Fruit fly (Drosophila melanogaster) whole organism, pupa: ENCODE results near the gene repo.

Source experiments
- Pif1A ChIP-seq: fragments of 200-800 bp; sonication (Bioruptor generic); optimal IDR thresholded peaks from 3 replicates; lab custom pipeline; 2016; ENCODE audit warnings: missing biosample characterization, missing genetic modification characterization
- fd96Ca ChIP-seq: fragments of 200-800 bp; sonication (Bioruptor generic); IDR thresholded peaks from 3 replicates; pipeline ENCODE4 v1.3.6; 2022; ENCODE audit warnings: missing biosample characterization, missing genetic modification characterization
- rn ChIP-seq: fragments of 200-800 bp; sonication (Bioruptor generic); IDR thresholded peaks from 2 replicates; pipeline ENCODE4 v1.3.6; 2022; ENCODE audit warnings: missing biosample characterization, missing genetic modification characterization

DNA sequence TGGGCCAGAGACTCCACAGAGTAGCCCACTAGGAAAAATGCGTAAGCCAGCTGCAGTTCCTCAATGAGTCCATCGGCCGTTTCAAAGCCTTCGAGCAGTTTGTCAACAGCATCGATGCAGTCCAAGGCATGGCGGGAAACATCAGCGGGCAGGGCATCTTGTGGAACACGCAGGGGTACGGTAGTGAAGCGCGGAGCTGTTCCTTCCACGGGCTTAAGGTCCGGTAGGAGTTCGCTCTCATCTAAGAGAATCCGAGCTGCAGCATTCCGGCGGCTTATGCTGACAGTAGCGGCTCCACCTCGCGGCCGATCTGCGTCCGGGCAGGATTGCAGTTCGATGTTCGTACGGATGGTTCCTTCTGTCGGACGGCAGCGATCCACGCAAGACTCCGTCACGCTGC, 15.9 kb downstream of the repo start:
- TF ChIP-seq rn (GFP tag; lab: Robert Waterston, UW) (no peak), Pif1A (no peak), fd96Ca (GFP tag; lab: Robert Waterston, UW) (no peak)
